Fruit fly (Drosophila melanogaster) whole organism, wandering third instar larva: ENCODE measurements around the gene CG6878.

Experiments used
- CG32264 ChIP-seq: fragments of 200-800 bp; sonication (Bioruptor generic); optimal IDR thresholded peaks from 2 replicates; lab custom pipeline; 2016; ENCODE audit warnings: missing biosample characterization, missing genetic modification characterization
- Dfd ChIP-seq: fragments of >200 bp; optimal IDR thresholded peaks from 2 replicates; lab custom pipeline; 2017; ENCODE audit warnings: missing biosample characterization, missing genetic modification characterization
- Dif ChIP-seq: fragments of 200-275, 200-300 bp; sonication (Bioruptor generic); optimal IDR thresholded peaks from 2 replicates; lab custom pipeline; 2018; ENCODE audit warnings: missing biosample characterization, missing genetic modification characterization; ENCODE audit not compliant: partially characterized antibody
- HLH106 ChIP-seq: fragments of 200-800 bp; optimal IDR thresholded peaks from 3 replicates; lab custom pipeline; 2019; ENCODE audit warnings: missing biosample characterization, mild to moderate bottlenecking, missing genetic modification characterization, moderate library complexity
- Hnf4 ChIP-seq: fragments of 200-800 bp; sonication (Bioruptor generic); optimal IDR thresholded peaks from 2 replicates; lab custom pipeline; 2016; ENCODE audit warnings: missing biosample characterization, mild to moderate bottlenecking, missing genetic modification characterization
- Hr78 ChIP-seq: fragments of >200 bp; optimal IDR thresholded peaks from 2 replicates; lab custom pipeline; 2017; ENCODE audit warnings: missing biosample characterization, missing genetic modification characterization
- Hr83 ChIP-seq: fragments of 200-300 bp; sonication (Bioruptor generic); optimal IDR thresholded peaks from 2 replicates; lab custom pipeline; 2016; ENCODE audit warnings: missing biosample characterization, mild to moderate bottlenecking, missing genetic modification characterization, moderate library complexity; ENCODE audit not compliant: poor library complexity, severe bottlenecking
- Jra ChIP-seq: sonication (Bioruptor generic); optimal IDR thresholded peaks from 2 replicates; lab custom pipeline; 2016; ENCODE audit warnings: missing biosample characterization, missing genetic modification characterization
- Mio ChIP-seq: sonication (Bioruptor generic); optimal IDR thresholded peaks from 2 replicates; lab custom pipeline; 2016; ENCODE audit warnings: missing biosample characterization, missing genetic modification characterization
- Myc ChIP-seq: fragments of >200 bp; optimal IDR thresholded peaks from 2 replicates; lab custom pipeline; 2017
- N ChIP-seq: fragments of >200 bp; optimal IDR thresholded peaks from 2 replicates; lab custom pipeline; 2018; ENCODE audit warnings: missing biosample characterization, missing external identifiers, missing genetic modification characterization
- OdsH ChIP-seq: fragments of 200-800 bp; sonication (Bioruptor generic); optimal IDR thresholded peaks from 2 replicates; lab custom pipeline; 2016; ENCODE audit warnings: missing biosample characterization, mild to moderate bottlenecking, missing genetic modification characterization
- Rel ChIP-seq, 2 experiments: fragments of 200-800 bp; sonication (Bioruptor generic) in 1 of 2; optimal IDR thresholded peaks; 2 replicates in 1 of 2; 3 replicates in 1 of 2; lab custom pipeline; 2016 to 2019; ENCODE audit warnings: mild to moderate bottlenecking in 2 of 2, missing biosample characterization in 2 of 2, missing genetic modification characterization in 2 of 2, moderate library complexity in 1 of 2
- Sp1 ChIP-seq: fragments of 200-800 bp; sonication (Bioruptor generic); optimal IDR thresholded peaks from 3 replicates; lab custom pipeline; 2019; ENCODE audit warnings: missing biosample characterization, mild to moderate bottlenecking, missing genetic modification characterization, moderate library complexity
- Vsx2 ChIP-seq: fragments of 200-300, 225-300 bp; sonication (Bioruptor generic); optimal IDR thresholded peaks from 2 replicates; lab custom pipeline; 2018; ENCODE audit warnings: missing biosample characterization, missing genetic modification characterization; ENCODE audit not compliant: partially characterized antibody
- br ChIP-seq: fragments of 200-800 bp; sonication (Bioruptor generic); optimal IDR thresholded peaks from 2 replicates; lab custom pipeline; 2016; ENCODE audit warnings: missing biosample characterization, missing genetic modification characterization
- dl ChIP-seq, 2 experiments: fragments of 175-275, 200-275 bp in 1 of 2; fragments of 200-275 bp in 1 of 2; sonication (Bioruptor generic); optimal IDR thresholded peaks; lab custom pipeline; 2018; ENCODE audit warnings: mild to moderate bottlenecking in 2 of 2, missing biosample characterization in 2 of 2, missing genetic modification characterization in 2 of 2, moderate library complexity in 2 of 2; ENCODE audit not compliant: partially characterized antibody in 2 of 2, insufficient read depth in 1 of 2
- dmrt93B ChIP-seq: fragments of 200-800 bp; sonication (Bioruptor generic); optimal IDR thresholded peaks from 2 replicates; lab custom pipeline; 2018; ENCODE audit warnings: missing biosample characterization, mild to moderate bottlenecking, missing genetic modification characterization
- dsf ChIP-seq: sonication (Bioruptor generic); optimal IDR thresholded peaks from 2 replicates; lab custom pipeline; 2016; ENCODE audit warnings: missing biosample characterization, missing genetic modification characterization, borderline replicate concordance
- ey ChIP-seq: fragments of 200-800 bp; sonication (Bioruptor generic); optimal IDR thresholded peaks from 2 replicates; lab custom pipeline; 2016; ENCODE audit warnings: missing biosample characterization, missing genetic modification characterization
- foxo ChIP-seq, 2 experiments: fragments of 200-800 bp; sonication (Bioruptor generic); optimal IDR thresholded peaks; 2 replicates in 1 of 2; 3 replicates in 1 of 2; lab custom pipeline; 2016 to 2017; ENCODE audit warnings: missing biosample characterization in 2 of 2, missing genetic modification characterization in 2 of 2
- fru ChIP-seq: fragments of 200-800 bp; sonication (Bioruptor generic); optimal IDR thresholded peaks from 3 replicates; lab custom pipeline; 2016; ENCODE audit warnings: missing biosample characterization, mild to moderate bottlenecking, missing genetic modification characterization
- jim ChIP-seq: fragments of 175-275, 200-325 bp; sonication (Bioruptor generic); optimal IDR thresholded peaks from 2 replicates; lab custom pipeline; 2016; ENCODE audit warnings: missing biosample characterization, mild to moderate bottlenecking, missing genetic modification characterization
- psq ChIP-seq: fragments of 200-800 bp; sonication (Bioruptor generic); optimal IDR thresholded peaks from 3 replicates; lab custom pipeline; 2017; ENCODE audit warnings: missing biosample characterization, mild to moderate bottlenecking, missing genetic modification characterization, moderate library complexity
- sage ChIP-seq: fragments of 200-800 bp; sonication (Bioruptor generic); optimal IDR thresholded peaks from 2 replicates; lab custom pipeline; 2016; ENCODE audit warnings: missing biosample characterization, mild to moderate bottlenecking, missing genetic modification characterization
- sv ChIP-seq: fragments of 200-800 bp; sonication (Bioruptor generic); optimal IDR thresholded peaks from 3 replicates; lab custom pipeline; 2016; ENCODE audit warnings: missing biosample characterization, missing genetic modification characterization
- tai ChIP-seq: sonication (Bioruptor generic); optimal IDR thresholded peaks from 2 replicates; lab custom pipeline; 2016; ENCODE audit warnings: missing biosample characterization, missing genetic modification characterization
- woc ChIP-seq: sonication (Bioruptor generic); optimal IDR thresholded peaks from 2 replicates; lab custom pipeline; 2016; ENCODE audit warnings: missing biosample characterization, mild to moderate bottlenecking, missing genetic modification characterization

The CG6878 gene

DNA sequence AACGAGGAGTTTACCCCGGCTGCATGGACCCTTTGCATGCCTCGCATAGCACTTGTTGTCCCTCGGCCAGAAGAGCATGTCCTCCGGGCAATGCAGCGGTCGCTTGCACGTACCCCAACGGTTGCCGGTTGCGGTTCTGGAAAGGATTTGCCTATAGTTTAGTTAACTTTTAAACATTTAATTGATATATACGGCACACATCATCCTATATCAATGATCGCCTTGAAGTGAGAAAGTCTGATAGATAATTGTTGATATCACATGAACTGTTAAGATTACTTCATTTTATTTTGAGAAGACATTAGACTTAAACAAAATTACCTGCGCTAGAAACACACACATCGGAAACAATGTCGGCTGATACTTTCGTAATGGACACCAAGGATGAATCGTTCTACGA lies 40.3 kb upstream of the CG6878 start, which contains the start of gene CG32847:
Gene CG32847 (plus strand): TSS at position 301 of the 400 bp plus-strand sequence.
- TF ChIP-seq Mio (GFP tag; lab: Kevin White, UChicago) = no peak
- no peak for TF ChIP-seq foxo (GFP tag; optimal IDR thresholded peaks at IDR 0.05; lab: Kevin White, UChicago)
- no peak for TF ChIP-seq OdsH
- no peak for TF ChIP-seq Vsx2
- no peak for TF ChIP-seq fru

DNA sequence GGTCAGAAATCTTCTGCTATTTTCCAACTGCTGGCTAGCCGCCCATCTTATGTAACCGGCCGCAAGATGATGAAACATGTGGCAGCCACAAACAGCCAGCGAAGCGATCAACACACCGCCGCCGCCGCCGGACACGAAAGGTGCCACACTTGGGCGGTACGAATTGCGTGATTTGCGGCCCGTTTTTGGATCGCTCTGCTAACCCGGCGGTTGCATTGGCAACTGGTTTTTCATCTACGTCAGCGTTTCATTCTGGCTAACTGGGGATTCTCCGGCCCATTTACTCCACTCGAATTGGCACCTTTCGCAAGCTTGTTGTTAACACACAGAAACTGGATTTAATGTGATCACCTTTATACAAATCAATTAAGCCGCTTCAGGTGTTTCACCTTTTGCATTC lies 37.9 kb upstream of the CG6878 start:
- no peak for TF ChIP-seq Rel (GFP tag; optimal IDR thresholded peaks at IDR 0.05; lab: Kevin White, UChicago)
- peak; percentile 56 for TF ChIP-seq Rel (tag; optimal IDR thresholded peaks at IDR 0.05; lab: Kevin White, UChicago)
- TF ChIP-seq Jra = no peak
- TF ChIP-seq, all 38 proteins: peak for 1

DNA sequence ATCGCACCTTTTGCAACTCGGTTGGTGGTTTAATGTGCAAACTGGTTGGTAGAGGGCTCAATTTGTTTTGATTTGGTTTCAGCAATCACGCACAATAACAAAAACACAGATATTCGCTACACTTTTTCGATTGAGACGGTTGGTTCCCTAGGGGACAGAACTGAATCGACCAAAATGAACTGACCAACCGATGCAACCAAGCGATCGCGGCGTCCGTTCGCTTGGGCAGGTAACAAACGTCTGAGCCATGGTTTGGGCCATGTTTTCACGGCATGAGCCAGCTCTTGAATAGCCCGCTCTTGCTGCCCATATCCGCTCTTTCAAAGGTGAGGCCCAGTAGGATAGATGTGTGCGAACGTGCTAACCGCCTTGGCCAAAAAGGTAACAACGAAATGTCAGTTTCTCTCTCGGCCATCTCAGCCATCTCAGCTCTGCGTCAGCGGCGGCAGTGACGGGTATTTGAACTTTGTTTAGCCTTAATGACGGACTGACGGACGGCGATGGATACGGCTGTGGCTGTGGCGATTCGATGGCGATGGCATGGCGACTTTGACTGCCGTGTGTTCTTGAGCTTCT lies 36.5 kb upstream of the CG6878 start, which contains the start of gene CG16959:
Gene CG16959 (minus strand): TSS at position 245 of the 576 bp plus-strand sequence.
- peak; percentile 33 for TF ChIP-seq Dif (GFP tag; lab: Kevin White, UChicago)
- peak; percentile 17 for TF ChIP-seq OdsH
- TF ChIP-seq br (GFP tag; lab: Kevin White, UChicago) = peak; percentile 9
- TF ChIP-seq Rel (GFP tag; optimal IDR thresholded peaks at IDR 0.05; lab: Kevin White, UChicago) = no peak
- no peak for TF ChIP-seq Rel (tag; optimal IDR thresholded peaks at IDR 0.05; lab: Kevin White, UChicago)
- peak in 1 of 2 experiments; percentile 31 for TF ChIP-seq dl (GFP tag; optimal IDR thresholded peaks at IDR 0.05; lab: Kevin White, UChicago; ENCODE audit: insufficient read depth in 1 of 2, partially characterized antibody in 2 of 2)
- no peak for TF ChIP-seq Myc (lab: Kevin White, UChicago)
- peak; percentile 8 for TF ChIP-seq woc (GFP tag; lab: Kevin White, UChicago)
- peak; percentile 2 for TF ChIP-seq psq (GFP tag; lab: Kevin White, UChicago)

DNA sequence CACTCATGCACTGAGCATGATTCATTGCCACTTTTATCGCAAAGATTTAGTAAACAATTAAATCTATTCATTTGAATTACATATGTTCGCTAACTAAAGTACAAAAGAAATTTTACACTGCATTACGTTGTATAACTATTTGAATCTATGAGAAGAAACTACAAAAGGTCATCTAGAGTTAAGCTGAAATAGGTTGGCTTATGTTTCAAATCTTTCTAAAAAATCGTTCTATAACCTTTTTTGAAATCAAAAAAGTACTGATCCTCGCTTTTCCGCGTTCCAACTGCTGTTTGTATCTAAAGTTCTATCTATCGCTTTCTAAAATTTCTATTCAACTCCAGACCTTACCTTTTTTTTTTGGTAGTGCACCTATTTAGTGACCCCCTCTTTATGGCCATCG lies 35.9 kb upstream of the CG6878 start:
- TF ChIP-seq N (GFP tag; lab: Kevin White, UChicago) (no peak), OdsH (no peak), Rel (GFP tag; optimal IDR thresholded peaks at IDR 0.05; lab: Kevin White, UChicago) (no peak), Rel (tag; optimal IDR thresholded peaks at IDR 0.05; lab: Kevin White, UChicago) (no peak), psq (GFP tag; lab: Kevin White, UChicago) (no peak), dl (GFP tag; optimal IDR thresholded peaks at IDR 0.05; lab: Kevin White, UChicago; ENCODE audit: insufficient read depth in 1 of 2, partially characterized antibody in 2 of 2) (no peak), Sp1 (no peak), Dfd (no peak), Hnf4 (GFP tag; lab: Kevin White, UChicago) (no peak), CG32264 (GFP tag; lab: Kevin White, UChicago) (no peak), Mio (GFP tag; lab: Kevin White, UChicago) (no peak), dsf (GFP tag; lab: Kevin White, UChicago) (no peak), fru (no peak)

DNA sequence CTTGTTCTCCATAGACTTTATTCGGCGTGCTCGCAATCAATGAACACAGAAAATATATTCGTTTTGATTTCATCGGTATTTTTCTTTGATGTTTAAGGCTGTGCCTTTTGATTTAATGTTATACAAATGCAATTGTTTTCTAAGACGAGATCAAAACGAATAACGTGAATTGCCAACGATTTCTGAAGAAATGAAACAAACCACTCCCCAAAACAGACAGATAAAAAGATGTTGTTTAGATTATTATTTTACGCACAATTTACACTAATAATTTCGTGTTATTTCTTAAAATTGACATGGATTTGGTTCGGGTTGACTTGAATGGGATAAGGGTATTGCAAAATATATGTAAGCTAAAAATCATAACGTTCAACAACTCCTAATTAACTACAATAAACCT lies 30.3 kb upstream of the CG6878 start, which contains the start of gene CG13457:
Gene CG13457 (minus strand): TSS at position 101 of the 400 bp plus-strand sequence.
- TF ChIP-seq HLH106 (no peak), sv (GFP tag; lab: Kevin White, UChicago) (no peak), sage (GFP tag; lab: Kevin White, UChicago) (no peak), Hr78 (GFP tag; lab: Kevin White, UChicago) (no peak), Rel (GFP tag; optimal IDR thresholded peaks at IDR 0.05; lab: Kevin White, UChicago) (no peak), Rel (tag; optimal IDR thresholded peaks at IDR 0.05; lab: Kevin White, UChicago) (no peak), Sp1 (no peak), Hnf4 (GFP tag; lab: Kevin White, UChicago) (no peak), Myc (lab: Kevin White, UChicago) (no peak), tai (GFP tag; lab: Kevin White, UChicago) (no peak), br (GFP tag; lab: Kevin White, UChicago) (no peak), Dfd (no peak), N (GFP tag; lab: Kevin White, UChicago) (no peak), dmrt93B (no peak), Jra (no peak), jim (GFP tag; lab: Kevin White, UChicago) (no peak), woc (GFP tag; lab: Kevin White, UChicago) (no peak), Hr83 (no peak), dsf (GFP tag; lab: Kevin White, UChicago) (no peak), ey (no peak)
